Fruit fly (Drosophila melanogaster) whole organism: Measurements from ENCODE around the gene EMC3.

ENCODE experiments used
- CG8478 ChIP-seq: fragments of >200 bp; optimal IDR thresholded peaks from 2 replicates; lab custom pipeline; 2018; ENCODE audit warnings: inconsistent platforms
- Dll ChIP-seq: fragments of >200 bp; optimal IDR thresholded peaks from 2 replicates; lab custom pipeline; 2017
- EcR ChIP-seq, 2 experiments: fragments of >200 bp; optimal IDR thresholded peaks; 2 replicates each; lab custom pipeline; 2017; ENCODE audit warnings: missing biosample characterization in 2 of 2, missing genetic modification characterization in 2 of 2, missing genetic modification reagents in 2 of 2
- pan ChIP-seq: fragments of >200 bp; optimal IDR thresholded peaks from 2 replicates; lab custom pipeline; 2017
- psq ChIP-seq: fragments of >200 bp; optimal IDR thresholded peaks from 2 replicates; lab custom pipeline; 2017
- usp ChIP-seq: fragments of >200 bp; optimal IDR thresholded peaks from 2 replicates; lab custom pipeline; 2017; ENCODE audit warnings: missing biosample characterization, missing genetic modification characterization, mixed read lengths

Gene EMC3

DNA sequence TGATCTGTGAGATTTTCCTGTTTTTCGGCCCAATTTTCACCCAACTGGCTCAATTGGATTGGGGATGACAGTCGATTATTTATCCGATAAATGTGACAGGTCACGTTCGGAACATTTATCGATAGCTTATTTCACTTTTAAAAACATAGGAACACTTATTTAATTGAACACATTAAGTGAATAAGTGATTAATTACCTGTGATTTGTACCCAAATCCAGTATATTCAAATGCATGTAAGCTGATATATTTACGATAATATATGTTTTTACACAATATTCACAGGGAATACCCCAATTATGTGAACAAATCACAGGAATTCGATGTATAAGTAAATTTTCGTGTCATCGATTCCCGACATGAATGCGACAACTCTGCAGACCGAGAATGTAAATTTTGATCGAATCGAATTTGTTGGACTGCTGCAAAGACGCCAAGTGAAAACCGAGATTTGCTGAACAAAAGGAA lies at the start of gene EMC3, which contains the start of gene Dpy-30L1:
TSS of gene EMC3 (minus strand) at position 81 of the 466 bp plus-strand sequence.
TSS of gene Dpy-30L1 (plus strand) at position 311 of the 466 bp plus-strand sequence.
- TF ChIP-seq psq (no peak), pan (lab: Kevin White, UChicago) (no peak), Dll (no peak), EcR (GFP tag; optimal IDR thresholded peaks at IDR 0.05; lab: Kevin White, UChicago) (no peak), usp (GFP tag; lab: Kevin White, UChicago) (no peak), CG8478 (lab: Kevin White, UChicago) (no peak)

DNA sequence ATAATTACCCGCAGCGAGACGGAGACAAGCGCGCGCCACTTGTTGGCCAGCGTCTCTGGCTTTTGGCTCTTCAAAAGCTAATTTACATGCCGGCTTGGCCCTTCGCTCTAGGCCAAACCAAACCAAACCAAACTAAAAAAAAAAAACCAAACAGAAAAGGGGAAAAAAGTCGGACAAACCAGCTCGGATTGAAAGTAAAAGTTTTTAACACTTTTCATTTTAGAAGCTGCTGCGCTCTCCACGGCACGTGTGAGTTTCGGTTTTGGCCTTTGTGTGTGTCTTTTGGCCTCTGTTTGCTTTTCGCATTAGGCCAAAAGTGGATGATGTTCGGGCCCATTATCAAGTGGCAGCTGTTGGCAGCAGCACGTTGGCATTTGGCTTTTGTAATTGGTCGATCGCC lies 49.0 kb upstream of the EMC3 start:
- no peak for TF ChIP-seq Dll

DNA sequence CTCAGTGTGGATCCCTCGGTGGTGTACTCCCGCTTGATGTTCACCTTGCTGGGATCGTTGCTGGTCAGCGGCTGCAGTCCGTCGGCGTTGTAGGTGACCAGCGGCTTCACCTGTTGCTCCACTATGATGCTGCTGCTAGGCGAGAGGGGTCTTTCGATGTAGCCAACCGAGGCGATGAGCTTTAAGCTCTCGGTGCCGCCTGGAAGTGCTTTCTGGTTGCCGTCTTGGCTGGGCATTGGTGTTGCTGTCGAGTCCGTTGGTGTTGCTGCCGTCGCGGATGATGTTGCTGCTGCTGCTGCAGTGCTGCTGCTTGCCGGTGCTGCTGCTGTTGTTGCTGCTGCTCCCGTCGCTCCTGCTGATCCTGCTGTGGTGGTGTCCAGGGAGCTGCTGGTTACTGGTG lies 41.8 kb upstream of the EMC3 start:
- TF ChIP-seq psq (no peak), CG8478 (lab: Kevin White, UChicago) (no peak), Dll (no peak), EcR (GFP tag; optimal IDR thresholded peaks at IDR 0.05; lab: Kevin White, UChicago) (no peak), pan (lab: Kevin White, UChicago) (no peak), usp (GFP tag; lab: Kevin White, UChicago) (no peak)

DNA sequence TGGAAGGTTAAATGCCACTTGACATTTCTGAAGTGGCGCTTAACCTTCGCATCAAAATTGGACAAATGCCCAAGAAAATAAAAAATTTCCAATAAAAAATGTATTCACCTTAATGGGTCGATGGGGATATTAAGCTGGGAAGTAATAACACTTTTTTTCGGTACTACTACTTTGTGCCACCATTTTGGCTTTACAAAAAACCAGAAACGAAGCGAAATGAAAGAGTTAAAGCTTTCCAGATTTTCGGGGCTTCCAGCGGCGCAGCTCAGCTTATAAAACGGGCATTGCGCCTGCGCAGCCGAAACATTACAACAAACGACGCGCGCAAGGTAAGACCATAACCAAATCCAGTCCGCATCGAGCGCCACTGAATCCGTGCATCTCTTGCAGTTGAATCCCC lies 38.3 kb upstream of the EMC3 start, which contains the start of gene CG17127:
TSS of gene CG17127 (plus strand) at position 301 of the 400 bp plus-strand sequence.
- no peak for TF ChIP-seq EcR (GFP tag; optimal IDR thresholded peaks at IDR 0.05; lab: Kevin White, UChicago)
- TF ChIP-seq pan (lab: Kevin White, UChicago), result no peak
- no peak for TF ChIP-seq Dll
- TF ChIP-seq CG8478 (lab: Kevin White, UChicago), result no peak
- TF ChIP-seq psq, result no peak
- no peak for TF ChIP-seq usp (GFP tag; lab: Kevin White, UChicago)

DNA sequence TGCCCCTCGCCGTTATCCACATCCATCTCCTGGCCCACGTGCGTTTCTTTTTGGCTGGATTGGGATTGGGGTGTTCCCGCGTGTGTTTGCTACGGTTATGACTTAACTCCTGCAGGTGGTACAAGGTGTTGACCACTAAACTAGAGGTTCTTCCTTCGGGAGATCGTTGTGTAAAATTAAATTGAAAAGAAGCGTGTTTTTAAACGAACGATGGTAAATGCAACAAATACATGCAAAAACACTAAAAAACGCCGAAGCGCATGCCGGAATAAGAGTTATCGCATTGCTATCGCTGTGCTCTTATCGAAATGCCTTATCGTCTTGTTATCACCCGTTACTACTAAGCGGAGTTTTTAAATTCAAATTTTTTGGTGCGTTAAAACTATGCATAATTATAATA lies 37.5 kb upstream of the EMC3 start, which contains the start of gene CG6724:
TSS of gene CG6724 (minus strand) at position 245 of the 400 bp plus-strand sequence.
- TF ChIP-seq psq (no peak), CG8478 (lab: Kevin White, UChicago) (no peak), EcR (GFP tag; optimal IDR thresholded peaks at IDR 0.05; lab: Kevin White, UChicago) (no peak), Dll (no peak), pan (lab: Kevin White, UChicago) (no peak), usp (GFP tag; lab: Kevin White, UChicago) (no peak)

DNA sequence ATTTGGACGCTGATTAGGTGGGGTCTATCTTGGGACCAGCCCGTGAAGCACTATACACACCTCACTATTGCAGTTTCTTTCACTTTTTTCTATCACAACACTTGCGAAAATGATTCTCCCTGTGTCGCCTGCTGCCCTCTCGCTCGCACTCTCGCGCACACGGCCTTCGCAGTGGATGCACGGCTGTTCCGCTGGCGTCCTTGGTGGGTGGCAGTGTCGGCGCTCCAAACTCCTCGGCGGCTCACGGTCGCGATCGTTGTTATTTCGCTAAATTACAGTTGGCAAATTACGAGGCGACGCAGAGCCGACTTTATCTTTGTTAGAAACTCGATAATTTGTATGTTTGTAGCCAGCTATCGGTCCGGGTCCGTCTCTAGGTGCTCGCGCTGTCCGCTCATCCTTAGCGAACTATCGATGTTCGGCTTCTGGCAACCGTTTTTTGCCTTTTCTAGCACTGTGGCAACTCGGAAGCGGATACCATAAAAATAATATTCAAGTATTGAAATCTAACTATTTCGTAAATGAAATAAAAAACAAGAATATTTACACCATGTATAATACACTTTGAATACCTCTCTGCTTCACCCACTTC lies 35.5 kb upstream of the EMC3 start, which contains the start of gene Ubc2:
TSS of gene Ubc2 (minus strand) at position 410 of the 592 bp plus-strand sequence.
- no peak for TF ChIP-seq usp (GFP tag; lab: Kevin White, UChicago)
- no peak for TF ChIP-seq EcR (GFP tag; optimal IDR thresholded peaks at IDR 0.05; lab: Kevin White, UChicago)
- TF ChIP-seq psq, result no peak
- TF ChIP-seq Dll, result no peak
- TF ChIP-seq pan (lab: Kevin White, UChicago), result no peak
- no peak for TF ChIP-seq CG8478 (lab: Kevin White, UChicago)

DNA sequence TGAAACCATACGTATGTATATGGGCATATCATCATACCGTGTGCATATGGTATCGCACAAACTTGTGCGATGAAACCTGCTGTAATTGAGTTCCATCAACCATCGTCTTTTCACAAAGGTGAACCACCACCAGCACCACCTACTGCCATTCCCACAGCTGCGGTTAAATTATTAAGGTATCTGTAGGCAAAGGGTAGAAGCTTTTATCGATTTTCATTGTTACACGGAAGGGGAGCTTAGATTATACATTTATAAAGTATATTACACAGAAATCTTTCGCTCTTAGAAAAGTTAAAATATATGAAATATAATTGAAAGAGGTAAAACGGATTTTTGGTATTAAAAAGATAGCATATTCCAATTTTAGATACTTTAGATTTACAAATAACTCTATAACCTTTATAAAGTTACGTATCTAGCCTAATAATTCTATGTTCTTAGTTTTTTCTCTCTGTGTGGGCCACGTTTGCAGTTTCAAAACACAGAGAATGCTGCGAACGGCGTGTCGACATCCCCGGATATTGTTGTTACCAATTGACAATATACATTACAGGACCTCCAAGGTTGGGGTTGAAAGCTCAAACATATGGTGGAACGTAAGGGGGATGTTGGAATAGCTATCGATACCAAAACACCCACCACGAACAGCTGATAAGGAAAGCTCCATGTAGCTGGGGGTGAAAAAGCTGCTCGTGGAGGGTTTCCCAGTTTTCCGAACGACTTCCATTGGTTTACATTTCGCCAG lies 28.4 kb upstream of the EMC3 start, which contains the start of gene CG6495:
TSS of gene CG6495 (plus strand) at position 695 of the 745 bp plus-strand sequence.
- TF ChIP-seq EcR (GFP tag; optimal IDR thresholded peaks at IDR 0.05; lab: Kevin White, UChicago) (no peak), CG8478 (lab: Kevin White, UChicago) (no peak), pan (lab: Kevin White, UChicago) (no peak), Dll (no peak), usp (GFP tag; lab: Kevin White, UChicago) (no peak), psq (no peak)

DNA sequence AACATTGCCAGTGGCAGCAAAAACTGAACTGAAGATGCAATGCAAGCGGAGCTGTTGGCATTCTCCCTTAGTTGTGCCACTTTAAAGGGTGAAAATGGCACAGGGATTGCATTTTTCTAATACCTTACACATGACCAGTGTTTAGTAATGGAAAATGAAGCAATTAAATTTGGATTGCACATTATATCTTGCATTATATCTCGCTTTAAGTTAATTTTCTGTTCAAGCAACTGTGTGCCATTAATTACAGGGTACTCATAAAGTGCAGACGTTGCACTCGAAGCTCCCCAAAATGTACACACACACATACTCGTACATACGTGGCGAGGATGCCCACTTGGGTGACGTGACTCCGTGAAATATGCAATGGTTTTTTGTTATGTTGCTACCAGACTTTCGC lies 27.4 kb upstream of the EMC3 start:
- no peak for TF ChIP-seq pan (lab: Kevin White, UChicago)
- TF ChIP-seq psq, result no peak
- TF ChIP-seq Dll, result no peak
- TF ChIP-seq usp (GFP tag; lab: Kevin White, UChicago), result no peak

DNA sequence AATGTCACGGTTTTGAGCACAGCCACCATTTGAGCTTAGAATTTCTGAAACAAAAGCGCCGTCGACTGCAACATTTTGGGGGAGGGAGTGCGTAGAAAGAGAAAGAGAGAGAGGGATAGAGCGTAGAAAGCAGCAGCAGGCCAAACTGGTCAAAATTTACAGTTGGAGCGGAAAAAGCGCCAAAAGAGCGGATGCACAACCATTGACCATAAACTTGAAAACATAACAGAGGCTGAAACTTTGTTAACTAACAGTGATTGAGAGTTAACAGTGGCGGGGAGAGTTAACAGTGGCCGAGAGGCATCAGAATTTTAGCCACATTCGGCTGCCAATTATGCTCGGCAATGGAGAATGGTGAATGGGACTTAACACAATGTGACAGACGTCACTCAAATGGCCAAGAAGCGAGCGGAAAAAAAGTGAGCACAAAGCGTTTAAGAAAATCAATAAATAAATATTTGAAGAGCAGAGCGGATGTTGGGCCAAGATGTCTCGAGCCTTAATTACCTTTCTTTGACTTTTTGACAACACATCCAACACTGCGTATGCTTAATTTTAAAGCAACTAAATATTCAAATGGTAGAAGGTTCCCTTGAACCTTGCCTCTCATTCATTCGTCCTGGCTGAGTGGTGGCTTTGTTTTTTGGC lies 24.9 kb upstream of the EMC3 start:
- TF ChIP-seq pan (lab: Kevin White, UChicago), result no peak
- TF ChIP-seq EcR (GFP tag; optimal IDR thresholded peaks at IDR 0.05; lab: Kevin White, UChicago), result no peak
- TF ChIP-seq Dll, result no peak
- TF ChIP-seq usp (GFP tag; lab: Kevin White, UChicago), result no peak
- TF ChIP-seq psq, result no peak
- TF ChIP-seq CG8478 (lab: Kevin White, UChicago), result no peak

DNA sequence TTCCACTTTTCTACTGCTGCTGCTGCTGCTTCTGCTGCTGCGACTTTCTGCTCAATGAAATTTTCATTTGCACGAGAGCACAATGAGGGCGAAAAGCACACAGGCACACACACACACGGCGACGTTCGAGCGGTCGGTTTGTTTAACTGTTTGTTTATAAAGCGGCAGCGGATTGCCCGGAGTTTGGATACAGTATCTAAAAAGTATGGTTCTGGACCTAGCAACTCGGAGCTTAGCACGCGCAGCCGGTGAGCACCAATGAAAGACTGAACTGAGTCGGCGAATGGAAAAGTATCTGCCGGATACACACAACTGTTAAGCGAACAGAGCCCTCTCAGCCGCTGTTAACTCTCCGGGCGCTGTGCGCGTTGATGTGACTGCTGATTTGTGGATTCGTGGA lies 23.8 kb upstream of the EMC3 start, which contains the start of gene CG17124:
TSS of gene CG17124 (minus strand) at position 277 of the 400 bp plus-strand sequence.
- TF ChIP-seq usp (GFP tag; lab: Kevin White, UChicago), result no peak

DNA sequence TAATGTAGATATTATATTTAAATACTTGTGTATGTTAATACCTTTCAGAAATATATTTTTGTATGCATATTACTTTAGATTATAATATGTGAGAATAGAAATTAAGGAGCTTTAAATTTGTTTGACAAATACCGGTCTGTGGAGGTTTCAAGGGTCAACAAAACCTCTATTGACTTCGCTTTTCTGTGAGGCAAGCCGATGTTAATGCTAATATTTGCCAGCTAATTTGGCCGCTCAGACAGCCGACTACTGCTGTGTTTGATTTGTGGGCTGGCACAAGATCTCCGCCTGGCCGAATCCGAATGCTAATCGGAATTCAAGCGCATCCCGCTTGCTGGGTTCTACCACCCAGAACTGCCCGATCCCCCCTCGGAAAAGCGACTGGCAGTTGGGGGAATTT lies 22.4 kb upstream of the EMC3 start:
- TF ChIP-seq EcR (GFP tag; optimal IDR thresholded peaks at IDR 0.05; lab: Kevin White, UChicago) (no peak), usp (GFP tag; lab: Kevin White, UChicago) (no peak), CG8478 (lab: Kevin White, UChicago) (no peak), pan (lab: Kevin White, UChicago) (no peak), Dll (no peak), psq (no peak)

DNA sequence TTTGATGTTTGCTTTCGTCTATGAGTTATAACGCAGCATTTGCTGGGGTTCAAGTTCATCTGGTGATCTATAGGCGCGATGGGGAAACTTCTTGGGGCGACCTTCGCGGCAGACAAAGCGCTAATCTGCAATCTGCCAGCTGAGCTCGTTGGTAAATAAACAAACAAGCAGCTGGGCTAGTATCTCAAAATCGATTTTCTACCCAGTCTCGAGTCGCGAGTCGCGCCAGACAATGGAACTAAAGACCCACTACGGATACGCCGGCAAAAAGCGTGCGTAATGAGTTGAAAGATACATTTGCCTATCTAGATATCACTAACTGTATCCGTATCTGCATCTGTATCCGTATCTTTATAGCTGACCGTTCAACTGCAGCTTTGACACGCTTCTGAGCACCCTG lies 21.4 kb upstream of the EMC3 start:
- TF ChIP-seq Dll, result no peak
- no peak for TF ChIP-seq pan (lab: Kevin White, UChicago)
- no peak for TF ChIP-seq usp (GFP tag; lab: Kevin White, UChicago)
- TF ChIP-seq CG8478 (lab: Kevin White, UChicago), result no peak
- TF ChIP-seq EcR (GFP tag; optimal IDR thresholded peaks at IDR 0.05; lab: Kevin White, UChicago), result no peak
- TF ChIP-seq psq, result no peak
